Worm (Caenorhabditis elegans): Measurements from ENCODE around the gene B0222.11.

Gene B0222.11

DNA sequence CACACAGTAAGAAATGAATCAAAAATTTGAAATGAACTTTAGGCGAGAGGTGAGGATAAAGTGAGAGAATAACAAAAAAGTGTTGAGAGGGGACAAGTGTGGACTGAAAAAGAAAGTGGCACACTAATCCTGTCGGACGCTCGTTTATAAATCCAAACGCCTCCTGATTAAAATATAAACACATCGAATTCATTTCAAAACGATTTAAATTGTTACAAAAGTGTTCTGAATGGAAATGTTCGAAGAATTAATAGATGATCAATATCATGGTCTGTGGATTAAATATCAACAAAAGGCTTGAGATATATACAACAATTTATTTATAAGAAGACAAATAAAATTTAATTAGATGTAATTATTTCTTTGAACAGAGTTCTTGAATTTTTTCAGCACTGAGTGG is at the start of gene B0222.11:
Gene B0222.11 (minus strand): TSS at position 101 of the 400 bp plus-strand sequence.
- no peak for TF ChIP-seq nhr-10 (tag; optimal IDR thresholded peaks at IDR 0.05)
- TF ChIP-seq F13H6.1 (tag; optimal IDR thresholded peaks at IDR 0.05), result no peak
- no peak for TF ChIP-seq ceh-82 (tag; optimal IDR thresholded peaks at IDR 0.05)
- TF ChIP-seq snpc-4 (tag; optimal IDR thresholded peaks at IDR 0.05), result no peak
- TF ChIP-seq peb-1 (tag; optimal IDR thresholded peaks at IDR 0.05), result no peak
- TF ChIP-seq unc-39 (tag; optimal IDR thresholded peaks at IDR 0.05), result no peak
- no peak for TF ChIP-seq ztf-1 (GFP tag; conservative IDR thresholded peaks at IDR 0.05)
- no peak for TF ChIP-seq nhr-129 (tag; optimal IDR thresholded peaks at IDR 0.05)
- no peak for TF ChIP-seq Y55F3AM.14 (GFP tag; optimal IDR thresholded peaks at IDR 0.05)
- TF ChIP-seq nhr-12 (tag; optimal IDR thresholded peaks at IDR 0.05), result no peak
- TF ChIP-seq elt-1 (tag; optimal IDR thresholded peaks at IDR 0.05), result no peak
- TF ChIP-seq lsy-2 (tag; optimal IDR thresholded peaks at IDR 0.05), result no peak
- TF ChIP-seq zag-1 (tag; optimal IDR thresholded peaks at IDR 0.05), result no peak
- no peak for TF ChIP-seq egl-27 (tag; optimal IDR thresholded peaks at IDR 0.05)
- no peak for TF ChIP-seq sem-4 (tag; optimal IDR thresholded peaks at IDR 0.05)
- TF ChIP-seq elt-3 (tag; optimal IDR thresholded peaks at IDR 0.05), result no peak
- TF ChIP-seq nhr-237 (tag; optimal IDR thresholded peaks at IDR 0.05), result no peak

DNA sequence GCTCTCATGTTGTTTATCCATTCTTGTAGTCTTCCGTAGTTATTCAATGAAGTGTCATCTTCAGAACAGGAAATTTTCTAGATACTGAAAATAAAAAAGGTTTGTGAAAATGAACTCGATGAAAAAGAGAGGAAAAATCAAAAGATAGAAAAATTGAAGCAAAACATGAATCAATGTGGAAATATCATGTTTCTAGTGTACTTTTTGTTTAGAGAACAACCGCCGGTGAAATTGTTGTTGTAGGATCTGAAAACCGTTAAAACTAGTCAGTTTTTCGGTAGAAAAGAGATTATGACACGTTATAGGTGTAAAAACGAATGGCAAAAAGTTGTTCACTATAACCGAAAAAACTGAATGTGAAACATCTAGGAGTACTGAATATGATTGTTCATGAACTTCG is 49.2 kb upstream of the B0222.11 start, which contains the start of gene pacs-1:
Gene pacs-1 (minus strand): TSS at position 101 of the 400 bp plus-strand sequence.
- TF ChIP-seq nhr-6 (tag; optimal IDR thresholded peaks at IDR 0.05) (no peak), nhr-129 (tag; optimal IDR thresholded peaks at IDR 0.05) (no peak), fos-1 (tag; optimal IDR thresholded peaks at IDR 0.05) (no peak), peb-1 (tag; optimal IDR thresholded peaks at IDR 0.05) (no peak), ZK546.5 (tag; optimal IDR thresholded peaks at IDR 0.05) (no peak), lin-13 (GFP tag; optimal IDR thresholded peaks at IDR 0.05) (no peak), snpc-4 (tag; optimal IDR thresholded peaks at IDR 0.05) (no peak), mbf-1 (tag; optimal IDR thresholded peaks at IDR 0.05) (no peak), egl-27 (tag; optimal IDR thresholded peaks at IDR 0.05) (no peak), gmeb-1 (tag; optimal IDR thresholded peaks at IDR 0.05) (no peak), lin-39 (tag; optimal IDR thresholded peaks at IDR 0.05) (no peak), blmp-1 (tag; optimal IDR thresholded peaks at IDR 0.05; ENCODE audit: insufficient read depth) (no peak), unc-62 (GFP tag; optimal IDR thresholded peaks at IDR 0.05) (no peak), nhr-10 (tag; optimal IDR thresholded peaks at IDR 0.05) (no peak), unc-39 (tag; optimal IDR thresholded peaks at IDR 0.05) (no peak), ztf-4 (tag; optimal IDR thresholded peaks at IDR 0.05) (no peak), sma-9 (GFP tag; optimal IDR thresholded peaks at IDR 0.05) (no peak), sma-9 (tag; optimal IDR thresholded peaks at IDR 0.05) (no peak)

DNA sequence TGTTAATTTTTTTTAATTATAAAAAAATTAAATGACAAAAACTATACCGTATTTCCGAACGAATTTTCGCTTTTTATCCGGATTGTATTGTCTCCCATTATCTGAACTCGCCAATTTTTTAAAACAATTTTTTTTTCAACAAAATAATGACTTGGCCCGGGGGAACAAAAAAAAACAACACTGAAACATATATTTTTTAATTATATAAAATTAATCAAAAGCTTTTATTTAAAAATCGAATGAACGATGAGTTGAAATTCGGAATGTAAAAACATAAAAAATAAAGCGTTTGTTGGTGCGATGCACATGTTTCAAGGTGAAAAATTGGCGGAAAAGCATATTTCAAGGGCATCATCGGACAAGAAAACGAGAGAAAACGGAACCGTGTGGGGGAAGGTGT is 45.6 kb upstream of the B0222.11 start, which contains the start of gene mdt-27:
Gene mdt-27 (minus strand): TSS at position 101 of the 400 bp plus-strand sequence.
- TF ChIP-seq ztf-4 (tag; optimal IDR thresholded peaks at IDR 0.05) (no peak), ZK546.5 (tag; optimal IDR thresholded peaks at IDR 0.05) (no peak), lsy-2 (tag; optimal IDR thresholded peaks at IDR 0.05) (no peak), nhr-23 (tag; optimal IDR thresholded peaks at IDR 0.05) (no peak), sma-3 (GFP tag; optimal IDR thresholded peaks at IDR 0.05) (no peak), ama-1 (optimal IDR thresholded peaks at IDR 0.05) (no peak), skn-1 (tag; optimal IDR thresholded peaks at IDR 0.05) (no peak), lin-13 (GFP tag; optimal IDR thresholded peaks at IDR 0.05) (no peak), unc-55 (GFP tag; optimal IDR thresholded peaks at IDR 0.05) (no peak), zag-1 (tag; optimal IDR thresholded peaks at IDR 0.05) (no peak), dmd-4 (tag; optimal IDR thresholded peaks at IDR 0.05) (no peak), sma-9 (GFP tag; optimal IDR thresholded peaks at IDR 0.05) (no peak), sma-9 (tag; optimal IDR thresholded peaks at IDR 0.05) (no peak), alr-1 (tag; optimal IDR thresholded peaks at IDR 0.05) (no peak), mdl-1 (tag; optimal IDR thresholded peaks at IDR 0.05) (no peak), nhr-237 (tag; optimal IDR thresholded peaks at IDR 0.05) (no peak), unc-39 (tag; optimal IDR thresholded peaks at IDR 0.05) (no peak)

DNA sequence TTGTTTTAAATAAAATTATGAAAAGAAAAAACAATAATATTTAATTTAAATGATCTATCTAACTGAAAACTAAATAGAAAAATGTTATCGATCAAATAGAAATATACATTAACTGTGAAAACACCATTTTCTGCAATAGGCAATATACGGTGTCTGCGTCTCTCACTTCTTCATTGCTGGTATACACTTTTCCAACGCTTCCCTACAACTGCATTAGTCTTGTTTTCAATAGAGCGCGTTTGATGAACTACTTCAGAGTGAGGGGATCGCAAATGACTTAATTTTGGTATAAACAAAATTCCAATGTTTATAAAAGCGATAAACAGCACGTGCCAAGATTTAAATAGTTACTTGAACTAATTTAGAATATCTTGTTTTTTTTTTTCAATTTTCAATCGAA is 44.5 kb upstream of the B0222.11 start:
- TF ChIP-seq R02D3.7 (tag; optimal IDR thresholded peaks at IDR 0.05), result no peak
- no peak for TF ChIP-seq elt-1 (tag; optimal IDR thresholded peaks at IDR 0.05)
- peak; percentile 16 for TF ChIP-seq sma-3 (GFP tag; optimal IDR thresholded peaks at IDR 0.05)
- no peak for TF ChIP-seq sem-4 (tag; optimal IDR thresholded peaks at IDR 0.05)
- no peak for TF ChIP-seq lin-39 (tag; optimal IDR thresholded peaks at IDR 0.05)
- TF ChIP-seq lin-13 (GFP tag; optimal IDR thresholded peaks at IDR 0.05), result peak; percentile 55
- TF ChIP-seq gmeb-1 (tag; optimal IDR thresholded peaks at IDR 0.05), result peak; percentile 47
- no peak for TF ChIP-seq ZK546.5 (tag; optimal IDR thresholded peaks at IDR 0.05)
- TF ChIP-seq nhr-10 (tag; optimal IDR thresholded peaks at IDR 0.05), result no peak
- TF ChIP-seq nhr-6 (tag; optimal IDR thresholded peaks at IDR 0.05), result peak; percentile 29
- TF ChIP-seq crh-2 (tag; optimal IDR thresholded peaks at IDR 0.05), result peak; percentile 77
- TF ChIP-seq alr-1 (tag; optimal IDR thresholded peaks at IDR 0.05), result no peak
- TF ChIP-seq peb-1 (tag; optimal IDR thresholded peaks at IDR 0.05), result no peak
- no peak for TF ChIP-seq mab-5 (tag; optimal IDR thresholded peaks at IDR 0.05)
- TF ChIP-seq unc-62 (GFP tag; optimal IDR thresholded peaks at IDR 0.05), result no peak
- TF ChIP-seq Y55F3AM.14 (GFP tag; optimal IDR thresholded peaks at IDR 0.05), result no peak
- TF ChIP-seq fos-1 (tag; optimal IDR thresholded peaks at IDR 0.05), result peak; percentile 92
- peak; percentile 89 for TF ChIP-seq C34F6.9 (tag; optimal IDR thresholded peaks at IDR 0.05)
- TF ChIP-seq sma-9 (GFP tag; optimal IDR thresholded peaks at IDR 0.05), result peak; percentile 51
- no peak for TF ChIP-seq sma-9 (tag; optimal IDR thresholded peaks at IDR 0.05)
- TF ChIP-seq aly-2 (tag; optimal IDR thresholded peaks at IDR 0.05), result no peak
- peak; percentile 80 for TF ChIP-seq nhr-129 (tag; optimal IDR thresholded peaks at IDR 0.05)
- TF ChIP-seq ztf-4 (tag; optimal IDR thresholded peaks at IDR 0.05), result no peak
- TF ChIP-seq mbf-1 (tag; optimal IDR thresholded peaks at IDR 0.05), result no peak
- TF ChIP-seq ceh-16 (tag; optimal IDR thresholded peaks at IDR 0.05), result no peak
- no peak for TF ChIP-seq egl-27 (tag; optimal IDR thresholded peaks at IDR 0.05)
- no peak for TF ChIP-seq nhr-11 (tag; optimal IDR thresholded peaks at IDR 0.05)
- TF ChIP-seq elt-3 (tag; optimal IDR thresholded peaks at IDR 0.05), result no peak
- peak in 1 of 2 experiments; percentile 82 for TF ChIP-seq lsy-2 (tag; optimal IDR thresholded peaks at IDR 0.05)
- TF ChIP-seq ceh-82 (tag; optimal IDR thresholded peaks at IDR 0.05), result no peak
